Worm (Caenorhabditis elegans): ENCODE results near the gene Y53C12A.10.

DNA sequence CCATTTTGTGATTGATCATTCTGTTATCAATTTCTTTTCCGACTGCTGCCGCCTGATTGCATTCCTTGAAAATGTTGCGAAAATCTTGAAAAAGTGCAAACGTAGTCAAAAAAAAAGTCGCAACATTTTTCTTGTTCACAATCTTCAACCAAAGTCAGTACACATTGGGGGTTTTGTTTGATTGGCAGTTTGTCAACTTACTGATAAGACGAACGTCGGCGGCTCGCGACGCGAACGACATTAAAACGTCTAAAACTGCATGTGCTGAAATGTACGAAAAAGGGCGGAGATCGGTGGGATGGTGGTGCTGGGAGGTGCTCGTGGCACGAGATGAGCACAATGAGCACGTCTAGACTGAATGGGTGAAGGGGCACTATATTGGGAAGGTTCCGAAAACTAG lies 34.2 kb upstream of the Y53C12A.10 start:
- TF ChIP-seq ces-1 (GFP tag; optimal IDR thresholded peaks at IDR 0.05) (no peak), snpc-4 (tag; optimal IDR thresholded peaks at IDR 0.05) (no peak), unc-39 (tag; optimal IDR thresholded peaks at IDR 0.05) (no peak), elt-3 (tag; optimal IDR thresholded peaks at IDR 0.05) (no peak), nhr-2 (tag; optimal IDR thresholded peaks at IDR 0.05) (no peak), drap-1 (GFP tag; optimal IDR thresholded peaks at IDR 0.05) (no peak), nhr-28 (tag; optimal IDR thresholded peaks at IDR 0.05) (no peak), ceh-39 (tag; optimal IDR thresholded peaks at IDR 0.05) (no peak), nhr-12 (tag; optimal IDR thresholded peaks at IDR 0.05) (no peak), unc-62 (GFP tag; optimal IDR thresholded peaks at IDR 0.05) (no peak), pha-4 (tag; optimal IDR thresholded peaks at IDR 0.05) (no peak), nhr-76 (tag; optimal IDR thresholded peaks at IDR 0.05) (no peak)
